Fruit fly (Drosophila melanogaster): Measurements from ENCODE around the gene Gs1l.

The Gs1l gene

dm6 chr2L:4416903-4417302 is 39.7 kb downstream of the Gs1l start (continued):
- TF ChIP-seq CG6163 (GFP tag; IDR thresholded peaks at IDR 0.05) (peak; percentile 48; the same call in 1 of the 3 replicates), pdm3 (GFP tag; optimal IDR thresholded peaks at IDR 0.05) (peak; percentile 31), lz (GFP tag; optimal IDR thresholded peaks at IDR 0.05) (peak; percentile 24), CG31627 (GFP tag; optimal IDR thresholded peaks at IDR 0.05) (no peak), net (GFP tag; optimal IDR thresholded peaks at IDR 0.05) (no peak), OdsH (GFP tag; optimal IDR thresholded peaks at IDR 0.05) (peak; percentile 33), ss (GFP tag; optimal IDR thresholded peaks at IDR 0.05) (peak; percentile 24 to 60), CG3919 (GFP tag; optimal IDR thresholded peaks at IDR 0.05) (peak; percentile 42), Blimp-1 (GFP tag; optimal IDR thresholded peaks at IDR 0.05) (no peak), CG3032 (tag; optimal IDR thresholded peaks at IDR 0.05) (peak; percentile 59), CG6276 (GFP tag; optimal IDR thresholded peaks at IDR 0.05) (peak; percentile 4), eg (GFP tag; IDR thresholded peaks at IDR 0.05) (peak; percentile 51; the same call in 2 of the 3 replicates), esn (GFP tag; optimal IDR thresholded peaks at IDR 0.05) (peak; percentile 44), CG10669 (GFP tag; optimal IDR thresholded peaks at IDR 0.05) (peak; percentile 61), fd85E (GFP tag; optimal IDR thresholded peaks at IDR 0.05) (no peak), Eip78C (GFP tag) (peak; percentile 82), CG11762 (GFP tag; optimal IDR thresholded peaks at IDR 0.05; ENCODE audit: insufficient read depth) (no peak), Eip93F (GFP tag; optimal IDR thresholded peaks at IDR 0.05) (no peak)

dm6 chr2L:4416089-4416488 is 40.5 kb downstream of the Gs1l start:
- peak; percentile 40 for TF ChIP-seq net (GFP tag; optimal IDR thresholded peaks at IDR 0.05)
- TF ChIP-seq cyc (GFP tag; optimal IDR thresholded peaks at IDR 0.05) = peak; percentile 32
- TF ChIP-seq fd85E (GFP tag; optimal IDR thresholded peaks at IDR 0.05) = no peak
- peak; percentile 27 for TF ChIP-seq CG6808 (GFP tag; optimal IDR thresholded peaks at IDR 0.05)
- TF ChIP-seq CG1621 (tag; optimal IDR thresholded peaks at IDR 0.05) = peak; percentile 32
- TF ChIP-seq CG31627 (GFP tag; optimal IDR thresholded peaks at IDR 0.05) = peak; percentile 11
- peak; percentile 43 for TF ChIP-seq Sox14 (GFP tag; optimal IDR thresholded peaks at IDR 0.05)
- TF ChIP-seq Hr38 (GFP tag; optimal IDR thresholded peaks at IDR 0.05) = no peak
- peak; percentile 17 for TF ChIP-seq CG6276 (GFP tag; optimal IDR thresholded peaks at IDR 0.05)
- peak; percentile 10 for TF ChIP-seq lz (GFP tag; optimal IDR thresholded peaks at IDR 0.05)
- peak; percentile 33 for TF ChIP-seq CG7368 (GFP tag; optimal IDR thresholded peaks at IDR 0.05)
- peak; percentile 45; the same call in 1 of the 3 replicates for TF ChIP-seq eg (GFP tag; IDR thresholded peaks at IDR 0.05)
- peak; percentile 48 for TF ChIP-seq pdm3 (GFP tag; optimal IDR thresholded peaks at IDR 0.05)
- TF ChIP-seq Sox15 (GFP tag; optimal IDR thresholded peaks at IDR 0.05) = peak; percentile 6
- TF ChIP-seq fd59A (GFP tag; optimal IDR thresholded peaks at IDR 0.05) = peak; percentile 21
- peak; percentile 53 for TF ChIP-seq CG3919 (GFP tag; optimal IDR thresholded peaks at IDR 0.05)
- no peak for TF ChIP-seq CG4318 (GFP tag; optimal IDR thresholded peaks at IDR 0.05)
- peak; percentile 26 for TF ChIP-seq topi (GFP tag; optimal IDR thresholded peaks at IDR 0.05)
- peak; percentile 53 for TF ChIP-seq Eip75B (GFP tag; optimal IDR thresholded peaks at IDR 0.05)
- no peak for TF ChIP-seq Blimp-1 (GFP tag; optimal IDR thresholded peaks at IDR 0.05)
- TF ChIP-seq vri (GFP tag; optimal IDR thresholded peaks at IDR 0.05) = no peak
- TF ChIP-seq Gug (GFP tag; IDR thresholded peaks at IDR 0.05) = no peak
- peak; percentile 49; the same call in 1 of the 3 replicates for TF ChIP-seq CG6163 (GFP tag; IDR thresholded peaks at IDR 0.05)
- TF ChIP-seq Hr39 (GFP tag; optimal IDR thresholded peaks at IDR 0.05) = peak; percentile 35
- no peak for TF ChIP-seq dac (GFP tag; optimal IDR thresholded peaks at IDR 0.05)
- peak; percentile 31 for TF ChIP-seq spab (GFP tag; optimal IDR thresholded peaks at IDR 0.05)
- no peak for TF ChIP-seq Eip93F (GFP tag; optimal IDR thresholded peaks at IDR 0.05)
- TF ChIP-seq achi (GFP tag; optimal IDR thresholded peaks at IDR 0.05) = peak; percentile 47
- peak; percentile 54 for TF ChIP-seq svp (GFP tag)
- TF ChIP-seq acj6 (GFP tag; optimal IDR thresholded peaks at IDR 0.05) = peak; percentile 23
- TF ChIP-seq CG32006 (GFP tag; optimal IDR thresholded peaks at IDR 0.05) = peak; percentile 50
- peak; percentile 11 for TF ChIP-seq CG11762 (GFP tag; optimal IDR thresholded peaks at IDR 0.05; ENCODE audit: insufficient read depth)
- TF ChIP-seq ss (GFP tag; optimal IDR thresholded peaks at IDR 0.05) = peak in 1 of 2 experiments; percentile 33
- TF ChIP-seq CG3032 (tag; optimal IDR thresholded peaks at IDR 0.05) = no peak
- TF ChIP-seq CG10669 (GFP tag; optimal IDR thresholded peaks at IDR 0.05) = peak; percentile 48
- TF ChIP-seq CG15336 (GFP tag; IDR thresholded peaks at IDR 0.05) = peak; percentile 36; the same call in 1 of the 2 replicates
- peak; percentile 32 for TF ChIP-seq dsx (GFP tag; optimal IDR thresholded peaks at IDR 0.05; ENCODE audit: poor library complexity, severe bottlenecking)
- TF ChIP-seq Ets96B (tag; optimal IDR thresholded peaks at IDR 0.05) = peak; percentile 62
- TF ChIP-seq CG16779 (tag; optimal IDR thresholded peaks at IDR 0.05) = no peak
- TF ChIP-seq fkh (GFP tag; optimal IDR thresholded peaks at IDR 0.05) = no peak
- peak; percentile 43 for TF ChIP-seq Met (GFP tag; optimal IDR thresholded peaks at IDR 0.05)
- TF ChIP-seq OdsH (GFP tag; optimal IDR thresholded peaks at IDR 0.05) = peak; percentile 50
- TF ChIP-seq CG11902 (GFP tag; optimal IDR thresholded peaks at IDR 0.05) = no peak
- TF ChIP-seq CG11294 (GFP tag; IDR thresholded peaks at IDR 0.05) = no peak
- peak; percentile 47 for TF ChIP-seq Hr4 (GFP tag; optimal IDR thresholded peaks at IDR 0.05)
